Fruit fly (Drosophila melanogaster): ENCODE results near the gene Pcyt1.
A peak's percentile ranks its signal among the peaks of the same experiment; 100 is the strongest.

Pcyt1 gene

DNA sequence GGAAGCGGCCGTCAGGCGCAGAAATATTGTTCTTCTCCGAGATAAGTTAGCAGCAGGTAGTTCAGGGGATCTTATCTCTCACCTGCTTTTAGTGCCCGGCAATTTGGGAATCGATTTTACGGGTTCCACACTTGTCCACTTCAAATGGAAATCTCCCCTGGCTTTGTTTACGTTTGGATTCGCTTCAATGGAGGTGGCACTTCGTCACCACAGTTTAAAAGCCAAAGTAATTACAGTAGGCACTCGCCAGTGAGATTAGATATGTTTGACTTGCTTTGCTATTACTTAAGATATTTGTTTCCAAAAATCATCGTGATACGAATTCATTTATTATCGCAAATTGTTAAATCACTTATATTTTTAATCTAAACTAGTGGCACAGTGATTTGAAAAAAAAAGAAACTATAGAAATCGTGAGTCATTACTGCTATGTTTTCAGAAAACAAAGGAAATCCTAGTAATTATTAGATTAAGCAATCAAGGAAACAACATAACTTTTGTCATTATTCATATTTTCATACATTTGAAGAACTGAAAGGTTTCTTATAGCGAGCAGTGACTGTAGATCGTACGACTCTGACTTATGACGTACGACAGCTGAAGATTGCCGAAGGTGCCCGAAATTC lies 2.6 kb downstream of the Pcyt1 start (continued):
- TF ChIP-seq CG6276 (GFP tag; optimal IDR thresholded peaks at IDR 0.05) (no peak), Ets21C (GFP tag; optimal IDR thresholded peaks at IDR 0.05) (peak; percentile 72), CG8632 (GFP tag; optimal IDR thresholded peaks at IDR 0.05) (peak; percentile 32), CG6792 (GFP tag; optimal IDR thresholded peaks at IDR 0.05) (peak; percentile 56), CG9139 (GFP tag; optimal IDR thresholded peaks at IDR 0.05) (no peak), topi (GFP tag; optimal IDR thresholded peaks at IDR 0.05) (peak; percentile 76), CG11902 (GFP tag; optimal IDR thresholded peaks at IDR 0.05) (no peak), acj6 (GFP tag; optimal IDR thresholded peaks at IDR 0.05) (peak; percentile 65), CG1621 (tag; optimal IDR thresholded peaks at IDR 0.05) (no peak), CG3919 (GFP tag; optimal IDR thresholded peaks at IDR 0.05) (no peak), Sox102F (GFP tag; optimal IDR thresholded peaks at IDR 0.05) (peak; percentile 64)

DNA sequence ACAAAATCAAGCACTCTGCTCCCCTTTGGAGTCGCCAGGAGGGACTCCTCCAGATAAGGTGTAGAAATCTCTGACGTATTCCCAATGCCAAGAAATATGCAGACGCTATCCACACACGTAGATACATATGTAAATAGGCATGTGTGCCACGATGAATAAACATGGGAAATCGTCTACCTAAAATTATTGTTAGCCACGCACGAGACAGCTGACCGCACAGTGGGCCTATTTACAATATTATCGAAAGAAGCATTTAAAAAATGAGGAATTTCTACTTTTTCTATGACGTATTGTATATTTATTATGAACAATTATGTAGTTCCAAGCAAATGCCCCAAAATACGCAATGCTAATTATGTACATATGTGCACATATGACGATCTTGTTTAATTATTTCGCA lies 3.3 kb downstream of the Pcyt1 start:
- TF ChIP-seq Eip78C (GFP tag) (peak; percentile 43), CG6808 (GFP tag; optimal IDR thresholded peaks at IDR 0.05) (no peak), ss (GFP tag; optimal IDR thresholded peaks at IDR 0.05) (no peak), CG6854 (GFP tag; optimal IDR thresholded peaks at IDR 0.05) (no peak), CG8319 (GFP tag; optimal IDR thresholded peaks at IDR 0.05) (no peak), CG6276 (GFP tag; optimal IDR thresholded peaks at IDR 0.05) (no peak), Hr38 (GFP tag; optimal IDR thresholded peaks at IDR 0.05) (no peak), salr (GFP tag; optimal IDR thresholded peaks at IDR 0.05) (no peak), fkh (GFP tag; optimal IDR thresholded peaks at IDR 0.05) (peak; percentile 46), Hr4 (GFP tag; optimal IDR thresholded peaks at IDR 0.05) (peak; percentile 29)

dm6 chr3L:1549634-1550071 lies 3.8 kb downstream of the Pcyt1 start:
- TF ChIP-seq CG31627 (GFP tag; optimal IDR thresholded peaks at IDR 0.05): no peak
- peak; percentile 26 for TF ChIP-seq svp (GFP tag)
- no peak for TF ChIP-seq Eip75B (GFP tag; optimal IDR thresholded peaks at IDR 0.05)
- peak; percentile 33; the same call in 1 of the 3 replicates for TF ChIP-seq CG6163 (GFP tag; IDR thresholded peaks at IDR 0.05)

DNA sequence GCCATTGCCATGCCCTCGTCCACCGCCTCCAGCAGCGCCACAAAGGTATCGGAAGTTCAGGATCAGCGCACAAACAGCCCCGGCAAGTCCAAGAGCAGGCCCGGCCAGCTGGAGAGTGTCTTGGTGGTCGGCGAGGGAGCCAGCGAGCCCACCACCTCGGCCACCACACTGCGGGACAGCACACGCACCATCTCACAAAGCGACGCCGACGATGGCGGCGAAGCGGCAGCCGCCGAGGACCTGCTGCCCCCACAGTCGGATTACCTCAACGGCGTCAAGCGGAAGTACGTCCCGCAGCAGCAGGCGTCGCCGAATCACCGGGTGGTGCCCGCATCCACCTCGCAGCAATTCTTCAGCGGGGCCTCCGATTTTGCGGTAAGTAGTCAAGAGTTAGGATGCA lies 5.0 kb downstream of the Pcyt1 start:
- TF ChIP-seq Eip75B (GFP tag; optimal IDR thresholded peaks at IDR 0.05): no peak
- TF ChIP-seq topi (GFP tag; optimal IDR thresholded peaks at IDR 0.05): no peak
- no peak for TF ChIP-seq Sox15 (GFP tag; optimal IDR thresholded peaks at IDR 0.05)
- peak; percentile 65 for TF ChIP-seq svp (GFP tag)
- TF ChIP-seq Met (GFP tag; optimal IDR thresholded peaks at IDR 0.05): no peak
- no peak for TF ChIP-seq CG6808 (GFP tag; optimal IDR thresholded peaks at IDR 0.05)
- TF ChIP-seq Eip78C (GFP tag): no peak
- TF ChIP-seq CG1621 (tag; optimal IDR thresholded peaks at IDR 0.05): no peak

DNA sequence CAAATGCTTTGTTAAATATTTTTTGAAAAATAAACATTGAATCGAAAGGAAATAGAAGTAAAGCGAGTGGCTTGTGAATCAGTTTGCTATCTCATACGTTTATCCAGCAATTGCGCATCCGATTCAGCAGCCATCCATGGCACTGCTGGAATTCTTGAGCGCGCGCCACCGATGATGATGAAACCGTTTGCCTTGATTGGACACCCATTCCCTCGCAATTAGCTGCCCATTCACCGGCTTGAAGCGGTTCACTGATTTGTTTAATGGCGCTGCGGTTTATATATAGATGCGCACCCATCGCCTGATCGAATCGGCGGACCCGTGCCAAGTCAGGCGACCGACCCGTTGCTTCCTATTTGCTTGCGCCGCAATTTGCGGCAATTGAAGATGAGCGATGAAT lies 7.3 kb downstream of the Pcyt1 start, which contains the start of gene Pcyt2:
Gene Pcyt2, plus strand, starts transcription at position 301 of the 400 bp plus-strand sequence.
- TF ChIP-seq CG3919 (GFP tag; optimal IDR thresholded peaks at IDR 0.05) (no peak), CG6276 (GFP tag; optimal IDR thresholded peaks at IDR 0.05) (no peak), spab (GFP tag; optimal IDR thresholded peaks at IDR 0.05) (no peak), vri (GFP tag; optimal IDR thresholded peaks at IDR 0.05) (no peak), CG11294 (GFP tag; IDR thresholded peaks at IDR 0.05) (no peak), net (GFP tag; optimal IDR thresholded peaks at IDR 0.05) (no peak), CG11762 (GFP tag; optimal IDR thresholded peaks at IDR 0.05; ENCODE audit: insufficient read depth) (no peak), acj6 (GFP tag; optimal IDR thresholded peaks at IDR 0.05) (no peak), dac (GFP tag; optimal IDR thresholded peaks at IDR 0.05) (no peak), CG16779 (tag; optimal IDR thresholded peaks at IDR 0.05) (no peak)

Data from whole organism, prepupa.